Fruit fly (Drosophila melanogaster): ENCODE results near the gene tup.

DNA sequence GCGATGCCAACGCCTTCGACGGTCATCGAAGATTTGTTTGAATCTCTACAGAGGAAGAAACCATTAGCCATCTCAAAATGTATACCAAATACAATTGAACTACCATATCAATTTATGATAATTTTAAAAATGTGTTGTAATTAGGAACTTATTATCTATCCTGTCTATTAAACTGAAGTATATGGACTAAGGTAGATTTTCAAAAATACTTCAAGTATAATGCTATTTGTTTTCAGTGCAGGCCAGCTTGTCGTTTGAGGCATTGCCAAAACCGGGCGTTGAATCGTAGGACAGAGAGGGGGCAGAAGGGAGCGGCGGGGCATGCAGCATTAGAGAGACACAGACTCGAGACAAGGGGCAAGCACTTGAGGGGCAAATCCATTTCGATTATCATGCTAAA, 26.4 kb upstream of the tup start:
- no peak for TF ChIP-seq psq (optimal IDR thresholded peaks at IDR 0.05)
- no peak for TF ChIP-seq Dll (optimal IDR thresholded peaks at IDR 0.05)
- no peak for TF ChIP-seq pan (optimal IDR thresholded peaks at IDR 0.05)
- no peak for TF ChIP-seq CG8478 (optimal IDR thresholded peaks at IDR 0.05)
- no peak for TF ChIP-seq usp (GFP tag; optimal IDR thresholded peaks at IDR 0.05)
- no peak for TF ChIP-seq EcR (GFP tag; optimal IDR thresholded peaks at IDR 0.05)

Data from whole organism.